Worm (Caenorhabditis elegans): ENCODE measurements around the gene F54D11.4.

Gene F54D11.4

ce11 chrV:4598489-4598888 is 17.5 kb upstream of the F54D11.4 start:
- TF ChIP-seq athp-1 (tag; optimal IDR thresholded peaks at IDR 0.05) (no peak), nhr-27 (tag; optimal IDR thresholded peaks at IDR 0.05) (no peak), Y95B8A.8 (GFP tag; IDR thresholded peaks at IDR 0.05) (no peak), egl-44 (GFP tag; IDR thresholded peaks at IDR 0.05) (no peak), aptf-2 (GFP tag; conservative IDR thresholded peaks at IDR 0.05) (no peak), bed-2 (GFP tag; IDR thresholded peaks at IDR 0.05) (no peak), nhr-80 (tag; optimal IDR thresholded peaks at IDR 0.05) (no peak), ets-4 (GFP tag; optimal IDR thresholded peaks at IDR 0.05) (no peak)

- TF ChIP-seq pbrm-1 (GFP tag; IDR thresholded peaks at IDR 0.05) (no peak), F23B12.7 (tag; optimal IDR thresholded peaks at IDR 0.05; ENCODE audit: insufficient read depth) (no peak), zfh-2 (GFP tag; conservative IDR thresholded peaks at IDR 0.05) (peak; percentile 71; the same call in 1 of the 2 replicates), nhr-120 (GFP tag; IDR thresholded peaks at IDR 0.05) (no peak)
These were observed 16.7 kb upstream of the F54D11.4 start for ce11 chrV:4599225-4599624.

- TF ChIP-seq lir-1 (GFP tag; conservative IDR thresholded peaks at IDR 0.05) (no peak), ceh-58 (GFP tag; IDR thresholded peaks at IDR 0.05) (no peak), nhr-120 (GFP tag; IDR thresholded peaks at IDR 0.05) (no peak), tlf-1 (GFP tag; optimal IDR thresholded peaks at IDR 0.05) (no peak), ztf-25 (GFP tag; IDR thresholded peaks at IDR 0.05) (no peak), F49E8.2 (tag; optimal IDR thresholded peaks at IDR 0.05; ENCODE audit: insufficient read depth) (no peak), F33H1.4 (GFP tag; IDR thresholded peaks at IDR 0.05) (no peak), madf-8 (GFP tag; conservative IDR thresholded peaks at IDR 0.05) (no peak), egl-18 (GFP tag; IDR thresholded peaks at IDR 0.05) (no peak), F52B5.7 (tag; optimal IDR thresholded peaks at IDR 0.05) (no peak), him-1 (tag; optimal IDR thresholded peaks at IDR 0.05) (no peak), B0261.1 (tag; optimal IDR thresholded peaks at IDR 0.05) (no peak), F39B2.1 (GFP tag; IDR thresholded peaks at IDR 0.05) (no peak), lin-40 (tag; optimal IDR thresholded peaks at IDR 0.05) (no peak)
These were observed 9.1 kb upstream of the F54D11.4 start, which contains the start of gene txt-6 for ce11 chrV:4606828-4607227. Gene txt-6 (minus strand): TSS chrV:4606928.

- TF ChIP-seq B0261.1 (tag; optimal IDR thresholded peaks at IDR 0.05), result no peak
- no peak for TF ChIP-seq unc-130 (GFP tag; optimal IDR thresholded peaks at IDR 0.05)
- no peak for TF ChIP-seq sdz-38 (tag; optimal IDR thresholded peaks at IDR 0.05)
- TF ChIP-seq F57A8.1 (GFP tag; optimal IDR thresholded peaks at IDR 0.05), result no peak
- no peak for TF ChIP-seq chd-7 (tag; optimal IDR thresholded peaks at IDR 0.05)
- no peak for TF ChIP-seq pha-4 (tag; optimal IDR thresholded peaks at IDR 0.05)
- no peak for TF ChIP-seq let-526 (GFP tag; IDR thresholded peaks at IDR 0.05)
- TF ChIP-seq B0035.1 (tag; optimal IDR thresholded peaks at IDR 0.05), result no peak
- no peak for TF ChIP-seq F55B11.4 (tag; optimal IDR thresholded peaks at IDR 0.05; ENCODE audit: borderline replicate concordance, insufficient read depth)
- no peak for TF ChIP-seq F39B2.1 (GFP tag; IDR thresholded peaks at IDR 0.05)
- TF ChIP-seq lsy-27 (tag; optimal IDR thresholded peaks at IDR 0.05; ENCODE audit: borderline replicate concordance, insufficient read depth), result no peak
- no peak for TF ChIP-seq C06A6.2 (GFP tag; conservative IDR thresholded peaks at IDR 0.05)
- no peak for TF ChIP-seq cebp-1 (GFP tag; IDR thresholded peaks at IDR 0.05)
- no peak for TF ChIP-seq cebp-1 (tag; optimal IDR thresholded peaks at IDR 0.05)
- TF ChIP-seq nfya-2 (GFP tag; IDR thresholded peaks at IDR 0.05), result no peak
- TF ChIP-seq Y95B8A.8 (GFP tag; IDR thresholded peaks at IDR 0.05), result no peak
- no peak for TF ChIP-seq cebp-2 (GFP tag; IDR thresholded peaks at IDR 0.05)
These were observed 1.3 kb downstream of the F54D11.4 start, which contains the start of gene sumv-2 for ce11 chrV:4617260-4617659. Gene sumv-2 (plus strand): TSS chrV:4617560.

All from whole organism, young adult.